Worm (Caenorhabditis elegans) whole organism, early embryonic: Measurements from ENCODE around the gene fmo-3.

Experiments
- ama-1 ChIP-seq: fragments of 150-350 bp; optimal IDR thresholded peaks from 2 replicates; lab custom pipeline; 2014
- flt-1 ChIP-seq: fragments of 200-800 bp; sonication (Bioruptor generic); IDR thresholded peaks from 2 replicates; pipeline ENCODE4 v1.3.6; 2022; ENCODE audit warnings: missing genetic modification characterization, missing compliant biosample characterization

- no peak for TF ChIP-seq flt-1 (GFP tag; lab: Robert Waterston, UW)
- no peak for TF ChIP-seq ama-1 (lab: Kevin White, UChicago)
These were observed 40.2 kb downstream of the fmo-3 start for ce11 chrIII:10734511-10735233.
